Fruit fly (Drosophila melanogaster) whole organism, embryonic: Measurements from ENCODE around the gene CG14017.
A peak's percentile ranks its signal among the peaks of the same experiment; 100 is the strongest.

Experiments
- Aef1 ChIP-seq: fragments of 200-800 bp; sonication (Bioruptor generic); IDR thresholded peaks from 3 replicates; pipeline ENCODE4 v1.3.6; 2022; ENCODE audit warnings: missing biosample characterization, missing genetic modification characterization
- Bteb2 ChIP-seq: fragments of 200-800 bp; sonication (Bioruptor generic); optimal IDR thresholded peaks from 2 replicates; lab custom pipeline; 2016; ENCODE audit warnings: missing biosample characterization, missing genetic modification characterization
- CG11504 ChIP-seq: fragments of 200-800 bp; sonication (Bioruptor generic); optimal IDR thresholded peaks from 3 replicates; lab custom pipeline; 2019; ENCODE audit warnings: missing biosample characterization, mild to moderate bottlenecking, missing genetic modification characterization, moderate library complexity
- CG11560 ChIP-seq: fragments of 200-800 bp; sonication (Bioruptor generic); IDR thresholded peaks from 3 replicates; pipeline ENCODE4 v1.3.6; 2022; ENCODE audit warnings: missing biosample characterization, missing genetic modification characterization
- CG12236 ChIP-seq: fragments of 200-800 bp; sonication (Bioruptor generic); optimal IDR thresholded peaks from 2 replicates; lab custom pipeline; 2016; ENCODE audit warnings: missing biosample characterization, missing genetic modification characterization
- CG14014 ChIP-seq: fragments of 200-800 bp; sonication (Bioruptor generic); IDR thresholded peaks from 2 replicates; pipeline ENCODE4 v1.3.6; 2022; ENCODE audit warnings: missing biosample characterization, missing genetic modification characterization
- CG14050 ChIP-seq: fragments of 200-800 bp; sonication (Bioruptor generic); IDR thresholded peaks from 3 replicates; pipeline ENCODE4 v1.3.6; 2022; ENCODE audit warnings: missing biosample characterization, missing genetic modification characterization
- CG15011 ChIP-seq: fragments of 200-800 bp; sonication (Bioruptor generic); optimal IDR thresholded peaks from 3 replicates; lab custom pipeline; 2018; ENCODE audit warnings: missing biosample characterization, mild to moderate bottlenecking, missing genetic modification characterization
- CG2116 ChIP-seq: fragments of 200-800 bp; sonication (Bioruptor generic); optimal IDR thresholded peaks from 3 replicates; lab custom pipeline; 2018; ENCODE audit warnings: missing biosample characterization, mild to moderate bottlenecking, missing genetic modification characterization
- CG2712 ChIP-seq: fragments of 200-800 bp; optimal IDR thresholded peaks from 3 replicates; lab custom pipeline; 2019; ENCODE audit warnings: missing biosample characterization, mild to moderate bottlenecking, missing genetic modification characterization, moderate library complexity
- CG3163 ChIP-seq: fragments of 200-800 bp; sonication (Bioruptor generic); optimal IDR thresholded peaks from 3 replicates; lab custom pipeline; 2016; ENCODE audit warnings: missing biosample characterization, missing genetic modification characterization
- CG3726 ChIP-seq: fragments of 200-800 bp; sonication (Bioruptor generic); IDR thresholded peaks from 3 replicates; pipeline ENCODE4, ENCODE4 v1.3.6; 2022; ENCODE audit warnings: missing biosample characterization, missing genetic modification characterization
- CG4730 ChIP-seq: fragments of 200-800 bp; sonication (Bioruptor generic); IDR thresholded peaks from 2 replicates; pipeline ENCODE4 v1.3.6; 2022; ENCODE audit warnings: missing biosample characterization, missing genetic modification characterization
- CG6683 ChIP-seq: fragments of 200-800 bp; sonication (Bioruptor generic); optimal IDR thresholded peaks from 2 replicates; lab custom pipeline; 2017; ENCODE audit warnings: missing biosample characterization, mild to moderate bottlenecking, missing genetic modification characterization, missing genetic modification reagents
- CG7839 ChIP-seq: fragments of 200-800 bp; sonication (Bioruptor generic); optimal IDR thresholded peaks from 3 replicates; lab custom pipeline; 2018; ENCODE audit warnings: missing biosample characterization, mild to moderate bottlenecking, missing genetic modification characterization, moderate library complexity
- CHES-1-like ChIP-seq: fragments of 200-800 bp; sonication (Bioruptor generic); optimal IDR thresholded peaks from 2 replicates; lab custom pipeline; 2016; ENCODE audit warnings: missing biosample characterization, missing genetic modification characterization
- CrebB ChIP-seq: fragments of 200-800 bp; sonication (Bioruptor generic); optimal IDR thresholded peaks from 3 replicates; lab custom pipeline; 2018; ENCODE audit warnings: missing biosample characterization, mild to moderate bottlenecking, missing genetic modification characterization
- D ChIP-seq, 2 experiments: fragments of 200-800 bp in 1 of 2; fragments of >200 bp in 1 of 2; sonication (Bioruptor generic) in 1 of 2; optimal IDR thresholded peaks; 2 replicates in 1 of 2; 3 replicates in 1 of 2; lab custom pipeline; 2017; ENCODE audit warnings: mild to moderate bottlenecking in 1 of 2, missing biosample characterization in 1 of 2, missing genetic modification characterization in 1 of 2, missing genetic modification reagents in 1 of 2
- Ets65A ChIP-seq: fragments of 200-800 bp; sonication (Bioruptor generic); peaks from one replicate; lab custom pipeline; 2016; ENCODE audit warnings: missing biosample characterization, missing genetic modification characterization
- Ets97D ChIP-seq: fragments of 200-800 bp; sonication (Bioruptor generic); optimal IDR thresholded peaks from 3 replicates; lab custom pipeline; 2016; ENCODE audit warnings: missing biosample characterization, missing genetic modification characterization
- H15 ChIP-seq: fragments of 200-800 bp; sonication (Bioruptor generic); IDR thresholded peaks from 3 replicates; pipeline ENCODE4 v1.3.6; 2022; ENCODE audit warnings: missing biosample characterization, missing genetic modification characterization
- HLH3B ChIP-seq: fragments of 200-800 bp; sonication (Bioruptor generic); IDR thresholded peaks from 2 replicates; pipeline ENCODE4 v1.3.6; 2022; ENCODE audit warnings: missing biosample characterization, missing genetic modification characterization
- Neu2 ChIP-seq: fragments of 200-800 bp; sonication (Bioruptor generic); optimal IDR thresholded peaks from 3 replicates; lab custom pipeline; 2016; ENCODE audit warnings: missing biosample characterization, missing genetic modification characterization, borderline replicate concordance
- Nf-YB ChIP-seq: fragments of 200-800 bp; sonication (Bioruptor generic); optimal IDR thresholded peaks from 3 replicates; lab custom pipeline; 2019; ENCODE audit warnings: missing biosample characterization, mild to moderate bottlenecking, missing genetic modification characterization, moderate library complexity
- Oli ChIP-seq: fragments of 200-800 bp; sonication (Bioruptor generic); optimal IDR thresholded peaks from 2 replicates; lab custom pipeline; 2018; ENCODE audit warnings: missing biosample characterization, mild to moderate bottlenecking, missing genetic modification characterization, moderate library complexity
- Sin3A ChIP-seq: fragments of >200 bp; optimal IDR thresholded peaks from 2 replicates; lab custom pipeline; 2018
- ara ChIP-seq: fragments of 200-800 bp; sonication (Bioruptor generic); IDR thresholded peaks from 2 replicates; pipeline ENCODE4 v1.3.6; 2022; ENCODE audit warnings: missing biosample characterization, missing genetic modification characterization
- ase ChIP-seq: fragments of 200-800 bp; sonication (Bioruptor generic); IDR thresholded peaks from 3 replicates; pipeline ENCODE4 v1.3.6; 2022; ENCODE audit warnings: missing biosample characterization, missing genetic modification characterization
- bab2 ChIP-seq: fragments of 200-800 bp; sonication (Bioruptor generic); optimal IDR thresholded peaks from 2 replicates; lab custom pipeline; 2016; ENCODE audit warnings: missing biosample characterization, missing genetic modification characterization
- bsh ChIP-seq, 2 experiments: fragments of 200-800 bp; sonication (Bioruptor generic); optimal IDR thresholded peaks; 2 replicates each; lab custom pipeline; 2017 to 2018; ENCODE audit warnings: mild to moderate bottlenecking in 2 of 2, missing biosample characterization in 2 of 2, missing genetic modification characterization in 2 of 2, moderate library complexity in 1 of 2
- esg ChIP-seq: fragments of 200-800 bp; sonication (Bioruptor generic); conservative IDR thresholded peaks from 2 replicates; pipeline ENCODE4 v1.3.6; 2022; ENCODE audit warnings: missing biosample characterization, missing genetic modification characterization
- lab ChIP-seq: fragments of 200-800 bp; sonication (Bioruptor generic); optimal IDR thresholded peaks from 3 replicates; lab custom pipeline; 2017; ENCODE audit warnings: missing biosample characterization, missing genetic modification characterization, mild to moderate bottlenecking, moderate library complexity, missing genetic modification reagents
- lola ChIP-seq, 3 experiments: fragments of >200 bp in 2 of 3; fragments of 200-800 bp in 1 of 3; sonication (Bioruptor generic) in 1 of 3; optimal IDR thresholded peaks; 2 replicates each; lab custom pipeline; 2017 to 2019; ENCODE audit warnings: missing biosample characterization in 3 of 3, missing genetic modification characterization in 3 of 3, mild to moderate bottlenecking in 1 of 3, moderate library complexity in 1 of 3
- nerfin-2 ChIP-seq: fragments of 200-800 bp; sonication (Bioruptor generic); IDR thresholded peaks from 2 replicates; pipeline ENCODE4 v1.3.6; 2022; ENCODE audit warnings: missing biosample characterization, missing genetic modification characterization; ENCODE audit not compliant: partially characterized antibody
- nmo ChIP-seq: fragments of 200-800 bp; sonication (Bioruptor generic); optimal IDR thresholded peaks from 2 replicates; lab custom pipeline; 2018; ENCODE audit warnings: missing biosample characterization, mild to moderate bottlenecking, missing genetic modification characterization, moderate library complexity
- run ChIP-seq: fragments of 200-800 bp; sonication (Bioruptor generic); optimal IDR thresholded peaks from 3 replicates; lab custom pipeline; 2018; ENCODE audit warnings: missing biosample characterization, mild to moderate bottlenecking, missing genetic modification characterization
- seq ChIP-seq: fragments of 200-800 bp; sonication (Bioruptor generic); IDR thresholded peaks from 2 replicates; pipeline ENCODE4 v1.3.6; 2022; ENCODE audit warnings: missing biosample characterization, missing genetic modification characterization
- sima ChIP-seq: fragments of 200-800 bp; sonication (Bioruptor generic); optimal IDR thresholded peaks from 2 replicates; lab custom pipeline; 2016; ENCODE audit warnings: missing biosample characterization, missing genetic modification characterization
- stwl ChIP-seq: fragments of 200-800 bp; sonication (Bioruptor generic); optimal IDR thresholded peaks from 3 replicates; lab custom pipeline; 2018; ENCODE audit warnings: missing biosample characterization, mild to moderate bottlenecking, missing genetic modification characterization, moderate library complexity
- trem ChIP-seq: fragments of 200-800 bp; optimal IDR thresholded peaks from 3 replicates; lab custom pipeline; 2019; ENCODE audit warnings: missing biosample characterization, mild to moderate bottlenecking, missing genetic modification characterization, moderate library complexity
- vfl ChIP-seq: fragments of 200-800 bp; sonication (Bioruptor generic); optimal IDR thresholded peaks from 2 replicates; lab custom pipeline; 2016; ENCODE audit warnings: missing biosample characterization, missing genetic modification characterization
- wdn ChIP-seq: fragments of 200-800 bp; sonication (Bioruptor generic); IDR thresholded peaks from 2 replicates; pipeline ENCODE4 v1.3.6; 2022; ENCODE audit warnings: missing biosample characterization, missing genetic modification characterization
- wor ChIP-seq: fragments of 200-800 bp; sonication (Bioruptor generic); IDR thresholded peaks from 2 replicates; pipeline ENCODE4 v1.3.6; 2022; ENCODE audit warnings: missing biosample characterization, missing genetic modification characterization
- zen2 ChIP-seq: fragments of 200-800 bp; sonication (Bioruptor generic); IDR thresholded peaks from 3 replicates; pipeline ENCODE4 v1.3.6; 2022; ENCODE audit warnings: missing biosample characterization, missing genetic modification characterization; ENCODE audit not compliant: partially characterized antibody

Gene CG14017

DNA sequence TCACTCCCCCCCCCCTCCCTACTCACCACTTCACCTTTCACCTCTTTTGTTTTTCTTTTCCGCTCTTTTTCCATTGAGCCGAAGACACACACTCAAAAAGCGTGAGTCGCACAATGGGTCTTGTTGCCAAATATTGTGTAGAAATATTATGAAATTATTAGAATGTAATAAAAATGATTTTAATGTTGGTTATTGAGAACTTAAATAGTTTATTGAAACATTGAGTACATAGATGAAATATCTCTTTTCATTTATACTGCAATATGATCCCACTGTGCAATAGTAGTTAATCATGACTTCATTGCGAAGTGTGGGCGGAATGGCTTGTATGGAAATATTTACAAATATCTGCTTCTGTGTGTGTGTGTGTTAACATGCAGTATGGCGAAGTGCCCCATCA is 13.4 kb downstream of the CG14017 start (continued):
- no peak for TF ChIP-seq zen2 (GFP tag; lab: Robert Waterston, UW)
- TF ChIP-seq CG14050 (GFP tag; lab: Robert Waterston, UW): no peak
- TF ChIP-seq CG11504 (tag; lab: Kevin White, UChicago): peak; percentile 37
- no peak for TF ChIP-seq CG4730
- no peak for TF ChIP-seq CrebB (tag; lab: Kevin White, UChicago)
- TF ChIP-seq CG7839 (tag; lab: Kevin White, UChicago): peak; percentile 19
- 0 out of 2 replicates have a peak, but pooled peaks have one; percentile 12 for TF ChIP-seq HLH3B (GFP tag; lab: Robert Waterston, UW)
- peak; percentile 5 for TF ChIP-seq nmo (GFP tag; lab: Kevin White, UChicago)
- TF ChIP-seq seq (GFP tag; lab: Robert Waterston, UW): no peak
- no peak for TF ChIP-seq Bteb2 (GFP tag; lab: Kevin White, UChicago)
- no peak for TF ChIP-seq ase (GFP tag; lab: Robert Waterston, UW)
- TF ChIP-seq stwl: no peak
- 0 out of 3 replicates have a peak, but pooled peaks have one; percentile 35 for TF ChIP-seq H15 (GFP tag; lab: Robert Waterston, UW)
- no peak for TF ChIP-seq sima (GFP tag; lab: Kevin White, UChicago)
- no peak for TF ChIP-seq CHES-1-like (GFP tag; lab: Kevin White, UChicago)
- no peak for TF ChIP-seq wdn (GFP tag; lab: Robert Waterston, UW)
- no peak for TF ChIP-seq bab2 (GFP tag; lab: Kevin White, UChicago)
- TF ChIP-seq Nf-YB (GFP tag; lab: Kevin White, UChicago): no peak
- peak; percentile 7 for TF ChIP-seq Oli
- TF ChIP-seq bsh (GFP tag; optimal IDR thresholded peaks at IDR 0.05; lab: Kevin White, UChicago): peak in 1 of 2 experiments; percentile 20
- TF ChIP-seq Aef1 (GFP tag; lab: Robert Waterston, UW): 0 out of 3 replicates have a peak, but pooled peaks have one; percentile 18
- no peak for TF ChIP-seq Sin3A
- TF ChIP-seq CG15011 (GFP tag; lab: Kevin White, UChicago): no peak
- TF ChIP-seq Ets97D (GFP tag; lab: Kevin White, UChicago): no peak
- TF ChIP-seq ara (GFP tag; lab: Robert Waterston, UW): no peak
- no peak for TF ChIP-seq Neu2 (GFP tag; lab: Kevin White, UChicago)
- no peak for TF ChIP-seq CG6683 (GFP tag; lab: Kevin White, UChicago)
- TF ChIP-seq CG2116 (GFP tag; lab: Kevin White, UChicago): no peak
- no peak for TF ChIP-seq run (tag; lab: Kevin White, UChicago)
- TF ChIP-seq esg (GFP tag; lab: Robert Waterston, UW): 0 out of 2 replicates have a peak, but pooled peaks have one; percentile 20
- no peak for TF ChIP-seq wor (GFP tag; lab: Robert Waterston, UW)
- TF ChIP-seq CG2712 (tag; lab: Kevin White, UChicago): no peak
- peak; percentile 27 for TF ChIP-seq lab (GFP tag; lab: Kevin White, UChicago)
- no peak for TF ChIP-seq CG3163
- TF ChIP-seq trem (tag; lab: Kevin White, UChicago): no peak
- no peak for TF ChIP-seq D (optimal IDR thresholded peaks at IDR 0.05; lab: Kevin White, UChicago)
- no peak for TF ChIP-seq D (GFP tag; optimal IDR thresholded peaks at IDR 0.05; lab: Kevin White, UChicago)
- no peak for TF ChIP-seq CG3726 (GFP tag; lab: Robert Waterston, UW)
- no peak for TF ChIP-seq CG14014 (GFP tag; lab: Robert Waterston, UW)
- TF ChIP-seq vfl (GFP tag; lab: Kevin White, UChicago): no peak
- TF ChIP-seq CG12236 (GFP tag; lab: Kevin White, UChicago): no peak
- no peak for TF ChIP-seq lola (GFP tag; optimal IDR thresholded peaks at IDR 0.05; lab: Kevin White, UChicago)
- no peak for TF ChIP-seq CG11560 (tag; lab: Robert Waterston, UW)
- TF ChIP-seq nerfin-2: no peak
- TF ChIP-seq Ets65A (GFP tag; lab: Kevin White, UChicago): peak; percentile 12
- TF ChIP-seq, all 482 proteins: peak for 32
